Worm (Caenorhabditis elegans) whole organism, L2 larva: ENCODE data around the gene F46H5.4.

Experiments
- F13H6.1 ChIP-seq: sonication (generic microtip); optimal IDR thresholded peaks from 2 replicates; lab custom pipeline; 2016; ENCODE audit warnings: missing genetic modification characterization, missing compliant biosample characterization
- Y55F3AM.14 ChIP-seq: fragments of 200-800 bp; sonication (Bioruptor generic); optimal IDR thresholded peaks from 2 replicates; lab custom pipeline; 2018; ENCODE audit warnings: mild to moderate bottlenecking, missing genetic modification characterization, missing compliant biosample characterization
- ZK546.5 ChIP-seq: sonication (generic microtip); optimal IDR thresholded peaks from 2 replicates; lab custom pipeline; 2017; ENCODE audit warnings: missing biosample characterization, missing genetic modification characterization
- aly-2 ChIP-seq: fragments of 150-350 bp; optimal IDR thresholded peaks from 2 replicates; lab custom pipeline; 2014; ENCODE audit warnings: missing biosample characterization, missing genetic modification characterization
- blmp-1 ChIP-seq: sonication (generic microtip); optimal IDR thresholded peaks from 2 replicates; lab custom pipeline; 2017; ENCODE audit warnings: missing genetic modification characterization, mild to moderate bottlenecking, missing compliant biosample characterization, antibody characterized with exemption, moderate library complexity; ENCODE audit not compliant: insufficient read depth
- ceh-16 ChIP-seq: fragments of 150-350 bp; optimal IDR thresholded peaks from 2 replicates; lab custom pipeline; 2014; ENCODE audit warnings: missing biosample characterization, missing genetic modification characterization
- ceh-82 ChIP-seq: fragments of 150-350 bp; optimal IDR thresholded peaks from 2 replicates; lab custom pipeline; 2014; ENCODE audit warnings: missing biosample characterization, missing genetic modification characterization
- crh-2 ChIP-seq: sonication (generic microtip); optimal IDR thresholded peaks from 2 replicates; lab custom pipeline; 2017; ENCODE audit warnings: missing biosample characterization, missing genetic modification characterization
- dmd-4 ChIP-seq: sonication (generic microtip); optimal IDR thresholded peaks from 2 replicates; lab custom pipeline; 2017; ENCODE audit warnings: missing biosample characterization, missing genetic modification characterization
- egl-27 ChIP-seq: sonication (generic microtip); optimal IDR thresholded peaks from 3 replicates; lab custom pipeline; 2017; ENCODE audit warnings: missing biosample characterization, missing genetic modification reagents, missing genetic modification characterization
- elt-1 ChIP-seq: fragments of 150-350 bp; optimal IDR thresholded peaks from 2 replicates; lab custom pipeline; 2014; ENCODE audit warnings: missing biosample characterization, missing genetic modification characterization
- fos-1 ChIP-seq: fragments of 150-350 bp; optimal IDR thresholded peaks from 2 replicates; lab custom pipeline; 2014; ENCODE audit warnings: missing biosample characterization, missing genetic modification characterization
- gmeb-1 ChIP-seq: fragments of 150-350 bp; optimal IDR thresholded peaks from 2 replicates; lab custom pipeline; 2014; ENCODE audit warnings: missing biosample characterization, missing genetic modification characterization
- lin-13 ChIP-seq: fragments of 150-350 bp; optimal IDR thresholded peaks from 2 replicates; lab custom pipeline; 2014; ENCODE audit warnings: missing biosample characterization, missing genetic modification reagents, missing genetic modification characterization
- lin-39 ChIP-seq: fragments of 150-350 bp; optimal IDR thresholded peaks from 2 replicates; lab custom pipeline; 2014; ENCODE audit warnings: missing biosample characterization, missing genetic modification reagents, missing genetic modification characterization
- lsy-2 ChIP-seq, 2 experiments: fragments of 150-350 bp in 1 of 2; sonication (generic microtip) in 1 of 2; optimal IDR thresholded peaks; 2 replicates each; lab custom pipeline; 2014 to 2017; ENCODE audit warnings: missing biosample characterization in 2 of 2, missing genetic modification characterization in 2 of 2
- nhr-10 ChIP-seq: sonication (generic microtip); optimal IDR thresholded peaks from 2 replicates; lab custom pipeline; 2017; ENCODE audit warnings: missing biosample characterization, missing genetic modification characterization
- nhr-11 ChIP-seq: fragments of 150-350 bp; optimal IDR thresholded peaks from 2 replicates; lab custom pipeline; 2014; ENCODE audit warnings: missing biosample characterization, missing genetic modification characterization
- nhr-129 ChIP-seq: fragments of 150-350 bp; optimal IDR thresholded peaks from 2 replicates; lab custom pipeline; 2014; ENCODE audit warnings: missing biosample characterization, missing genetic modification characterization
- nhr-21 ChIP-seq: fragments of 150-350 bp; optimal IDR thresholded peaks from 2 replicates; lab custom pipeline; 2014; ENCODE audit warnings: missing biosample characterization, missing genetic modification characterization
- nhr-23 ChIP-seq: fragments of 150-350 bp; optimal IDR thresholded peaks from 2 replicates; lab custom pipeline; 2014; ENCODE audit warnings: missing biosample characterization, missing genetic modification reagents, missing genetic modification characterization
- nhr-237 ChIP-seq: fragments of 150-350 bp; optimal IDR thresholded peaks from 2 replicates; lab custom pipeline; 2014; ENCODE audit warnings: missing biosample characterization, missing genetic modification characterization
- nhr-25 ChIP-seq: fragments of 150-350 bp; sonication (generic microtip); optimal IDR thresholded peaks from 3 replicates; lab custom pipeline; 2014; ENCODE audit warnings: missing biosample characterization, missing genetic modification characterization
- nhr-6 ChIP-seq: fragments of 150-350 bp; optimal IDR thresholded peaks from 2 replicates; lab custom pipeline; 2014; ENCODE audit warnings: missing biosample characterization, missing genetic modification characterization
- nhr-77 ChIP-seq: fragments of 150-350 bp; optimal IDR thresholded peaks from 2 replicates; lab custom pipeline; 2014; ENCODE audit warnings: missing biosample characterization, missing genetic modification characterization
- peb-1 ChIP-seq: fragments of 150-350 bp; optimal IDR thresholded peaks from 2 replicates; lab custom pipeline; 2014; ENCODE audit warnings: missing biosample characterization, missing genetic modification characterization
- sem-4 ChIP-seq: fragments of 150-350 bp; optimal IDR thresholded peaks from 2 replicates; lab custom pipeline; 2014; ENCODE audit warnings: missing biosample characterization, missing genetic modification reagents, missing genetic modification characterization
- skn-1 ChIP-seq: sonication (generic microtip); optimal IDR thresholded peaks from 2 replicates; lab custom pipeline; 2017; ENCODE audit warnings: missing biosample characterization, missing genetic modification characterization
- sma-3 ChIP-seq: sonication (generic microtip); optimal IDR thresholded peaks from 2 replicates; lab custom pipeline; 2016; ENCODE audit warnings: missing genetic modification reagents, missing genetic modification characterization, missing compliant biosample characterization
- sma-9 ChIP-seq, 2 experiments: fragments of 150-350 bp in 1 of 2; sonication (generic microtip) in 1 of 2; optimal IDR thresholded peaks; 2 replicates each; lab custom pipeline; 2014 to 2016; ENCODE audit warnings: missing genetic modification characterization in 2 of 2, mild to moderate bottlenecking in 1 of 2, missing biosample characterization in 1 of 2, missing compliant biosample characterization in 1 of 2, missing genetic modification reagents in 1 of 2, moderate library complexity in 1 of 2
- snpc-4 ChIP-seq: fragments of 150-350 bp; optimal IDR thresholded peaks from 2 replicates; lab custom pipeline; 2014; ENCODE audit warnings: missing biosample characterization, missing genetic modification characterization
- unc-39 ChIP-seq: fragments of 150-350 bp; optimal IDR thresholded peaks from 2 replicates; lab custom pipeline; 2014; ENCODE audit warnings: missing biosample characterization, missing genetic modification characterization
- unc-55 ChIP-seq: fragments of 150-350 bp; sonication (generic microtip); optimal IDR thresholded peaks from 3 replicates; lab custom pipeline; 2014; ENCODE audit warnings: missing biosample characterization, missing genetic modification reagents, missing genetic modification characterization
- ztf-1 ChIP-seq: fragments of 200-800 bp; sonication (Bioruptor generic); conservative IDR thresholded peaks from 2 replicates; pipeline ENCODE4 v1.3.6; 2022; ENCODE audit warnings: missing genetic modification characterization, missing compliant biosample characterization
- ztf-11 ChIP-seq: sonication (generic microtip); optimal IDR thresholded peaks from 2 replicates; lab custom pipeline; 2017; ENCODE audit warnings: missing biosample characterization, missing genetic modification characterization

Gene F46H5.4

DNA sequence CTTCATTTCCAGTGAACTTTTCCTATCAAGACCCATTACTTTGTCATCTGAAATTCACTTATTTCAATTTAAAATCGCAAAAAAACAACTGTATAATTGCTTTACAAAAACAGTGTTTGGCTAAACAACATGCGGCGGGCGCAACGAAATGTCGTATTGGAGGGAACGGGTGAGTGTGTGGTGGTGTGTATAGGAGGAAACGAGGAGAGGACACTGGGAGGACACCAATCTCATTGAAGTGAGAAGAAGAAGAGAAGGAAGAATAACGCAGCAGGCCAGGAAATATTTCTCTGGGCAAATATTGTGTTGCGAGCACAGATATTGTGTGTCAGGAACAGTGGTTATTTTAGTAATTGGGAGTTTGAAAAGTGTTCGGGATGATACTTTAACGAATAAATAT lies at the start of gene F46H5.4:
Gene F46H5.4 (minus strand): TSS at position 53 of the 400 bp plus-strand sequence.
- TF ChIP-seq ceh-16 (tag; lab: Kevin White, UChicago) (no peak), unc-55 (GFP tag; lab: Kevin White, UChicago) (peak; percentile 32), nhr-129 (tag; lab: Kevin White, UChicago) (peak; percentile 47), aly-2 (tag; lab: Kevin White, UChicago) (no peak), unc-39 (tag; lab: Kevin White, UChicago) (no peak)
- TF ChIP-seq, all 48 proteins: peak for 2

DNA sequence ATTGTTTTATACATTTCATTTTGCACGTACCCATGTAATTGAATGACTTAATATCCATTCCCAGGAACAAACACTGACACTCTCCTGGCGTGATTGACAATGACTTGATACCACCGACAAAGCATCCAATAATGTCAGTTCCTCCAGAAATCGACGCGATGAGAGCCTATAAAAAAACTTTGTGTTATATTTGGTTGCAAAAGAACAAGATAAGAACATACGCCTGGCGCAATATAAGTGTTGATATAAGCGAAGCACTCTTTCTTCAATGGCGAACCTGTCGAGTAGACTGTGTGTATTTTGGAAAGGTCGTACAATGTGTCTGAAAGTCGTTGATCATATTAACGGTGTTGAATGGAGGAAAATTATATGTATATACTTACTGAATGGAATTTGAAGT lies 48.7 kb upstream of the F46H5.4 start:
- TF ChIP-seq fos-1 (peak; percentile 10), nhr-23 (no peak)

ce11 chrX:7298652-7299051 lies 44.2 kb upstream of the F46H5.4 start, which contains the start of gene K03A1.4:
Gene K03A1.4 (minus strand): TSS chrX:7298752.
- TF ChIP-seq ztf-11 (tag; lab: Kevin White, UChicago): no peak
- TF ChIP-seq blmp-1 (tag; lab: Kevin White, UChicago): no peak
- TF ChIP-seq Y55F3AM.14 (GFP tag; lab: Kevin White, UChicago): no peak
- TF ChIP-seq egl-27: no peak
- TF ChIP-seq sem-4 (tag; lab: Kevin White, UChicago): no peak
- TF ChIP-seq nhr-77 (tag; lab: Kevin White, UChicago): no peak

- no peak for TF ChIP-seq nhr-6 (tag; lab: Kevin White, UChicago)
- TF ChIP-seq, all 48 proteins: peak for 0
Measured at ce11 chrX:7296310-7296709, 41.9 kb upstream of the F46H5.4 start.

DNA sequence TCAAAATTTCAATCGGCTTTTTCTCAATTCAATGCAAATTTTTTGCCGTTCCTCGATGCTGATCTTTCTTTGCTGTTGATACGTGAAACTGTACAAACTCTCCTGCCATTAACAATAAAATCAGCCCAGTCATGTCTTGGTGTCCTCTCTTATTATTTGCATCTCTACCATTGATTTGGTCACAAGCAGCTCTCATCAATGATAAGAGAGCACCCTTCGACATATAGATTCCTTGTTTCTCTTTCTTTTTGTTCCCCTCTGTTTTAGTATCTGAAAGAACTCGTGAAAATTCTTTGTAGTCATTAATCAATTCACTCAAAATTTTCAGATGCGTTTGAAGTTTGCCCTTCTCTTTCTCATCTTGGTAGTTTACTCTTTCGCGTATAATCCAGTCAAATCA lies 37.4 kb upstream of the F46H5.4 start, which contains the start of gene lron-7:
Gene lron-7 (plus strand): TSS at position 323 of the 400 bp plus-strand sequence.
- TF ChIP-seq nhr-10 (no peak), crh-2 (tag; lab: Kevin White, UChicago) (peak; percentile 38), fos-1 (peak; percentile 40)
- TF ChIP-seq, all 48 proteins: peak for 2

ce11 chrX:7290859-7291628 lies 36.6 kb upstream of the F46H5.4 start:
- TF ChIP-seq nhr-129 (tag; lab: Kevin White, UChicago) (peak; percentile 11), F13H6.1 (tag; lab: Kevin White, UChicago) (peak; percentile 7), egl-27 (no peak)

DNA sequence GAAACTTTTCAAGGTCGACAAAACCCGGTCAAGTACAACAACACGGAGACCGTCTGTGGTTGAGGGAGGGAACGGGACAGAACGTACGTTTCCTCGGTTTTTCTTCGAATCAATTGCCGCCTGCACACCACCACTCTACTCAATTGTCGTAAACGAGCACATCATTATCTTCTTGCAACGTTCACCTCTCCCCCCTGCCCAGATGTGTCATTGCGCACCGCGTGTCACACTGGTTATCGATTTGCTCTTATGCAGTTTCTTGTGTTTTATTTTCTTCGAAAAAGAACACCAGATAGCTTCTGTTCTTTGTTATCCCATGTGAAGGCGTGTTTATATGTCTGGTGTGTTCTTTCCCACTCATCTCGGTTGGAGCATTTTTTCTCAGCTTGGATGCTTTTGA lies 35.2 kb upstream of the F46H5.4 start:
- no peak for TF ChIP-seq lin-13
- no peak for TF ChIP-seq nhr-25 (tag; lab: Kevin White, UChicago)
- no peak for TF ChIP-seq blmp-1 (tag; lab: Kevin White, UChicago)
- no peak for TF ChIP-seq nhr-21
- no peak for TF ChIP-seq nhr-10
- no peak for TF ChIP-seq aly-2 (tag; lab: Kevin White, UChicago)
- no peak for TF ChIP-seq gmeb-1 (tag; lab: Kevin White, UChicago)
- TF ChIP-seq elt-1 (tag; lab: Kevin White, UChicago): no peak
- no peak for TF ChIP-seq sem-4 (tag; lab: Kevin White, UChicago)
- no peak for TF ChIP-seq ztf-1 (GFP tag; lab: Robert Waterston, UW)
- no peak for TF ChIP-seq lin-39 (tag; lab: Kevin White, UChicago)

ce11 chrX:7284724-7285184 lies 30.3 kb upstream of the F46H5.4 start:
- TF ChIP-seq nhr-21 (no peak), fos-1 (no peak), ZK546.5 (tag; lab: Kevin White, UChicago) (no peak), dmd-4 (tag; lab: Kevin White, UChicago) (no peak), peb-1 (tag; lab: Kevin White, UChicago) (no peak), nhr-77 (tag; lab: Kevin White, UChicago) (no peak), sma-3 (no peak), skn-1 (no peak), nhr-129 (tag; lab: Kevin White, UChicago) (peak; percentile 67), nhr-237 (tag; lab: Kevin White, UChicago) (no peak), nhr-10 (no peak), sem-4 (tag; lab: Kevin White, UChicago) (peak; percentile 32), F13H6.1 (tag; lab: Kevin White, UChicago) (peak; percentile 83), ceh-82 (tag; lab: Kevin White, UChicago) (no peak), ztf-11 (tag; lab: Kevin White, UChicago) (no peak), sma-9 (GFP tag; optimal IDR thresholded peaks at IDR 0.05; lab: Kevin White, UChicago) (peak; percentile 22), sma-9 (tag; optimal IDR thresholded peaks at IDR 0.05; lab: Kevin White, UChicago) (no peak), ceh-16 (tag; lab: Kevin White, UChicago) (no peak), snpc-4 (tag; lab: Kevin White, UChicago) (peak; percentile 13), unc-39 (tag; lab: Kevin White, UChicago) (peak; percentile 82), lsy-2 (tag; optimal IDR thresholded peaks at IDR 0.05; lab: Kevin White, UChicago) (peak in 1 of 2 experiments; percentile 54), nhr-11 (tag; lab: Kevin White, UChicago) (no peak), lin-39 (tag; lab: Kevin White, UChicago) (no peak)
